Fruit fly (Drosophila melanogaster) whole organism, adult: Measurements from ENCODE around the gene m.

Experiments
- CG11617 ChIP-seq: fragments of 200-800 bp; sonication (Bioruptor generic); optimal IDR thresholded peaks from 2 replicates; lab custom pipeline; 2017; ENCODE audit warnings: mild to moderate bottlenecking, missing biosample characterization, missing genetic modification reagents, missing genetic modification characterization
- CG12768 ChIP-seq: fragments of 200-800 bp; sonication (Bioruptor generic); optimal IDR thresholded peaks from 2 replicates; lab custom pipeline; 2017; ENCODE audit warnings: missing biosample characterization, missing genetic modification characterization, mild to moderate bottlenecking, moderate library complexity, missing genetic modification reagents
- CG14711 ChIP-seq: fragments of 200-800 bp; sonication (Bioruptor generic); optimal IDR thresholded peaks from 2 replicates; lab custom pipeline; 2018; ENCODE audit warnings: missing biosample characterization, mild to moderate bottlenecking, missing genetic modification characterization, moderate library complexity
- CG1620 ChIP-seq: fragments of 200-800 bp; sonication (Bioruptor generic); optimal IDR thresholded peaks from 2 replicates; lab custom pipeline; 2016; ENCODE audit warnings: missing biosample characterization, missing genetic modification characterization
- CG33017 ChIP-seq: fragments of 200-800 bp; sonication (Bioruptor generic); optimal IDR thresholded peaks from 2 replicates; lab custom pipeline; 2018; ENCODE audit warnings: missing biosample characterization, mild to moderate bottlenecking, missing genetic modification characterization, moderate library complexity
- CG5204 ChIP-seq: fragments of 200-800 bp; sonication (Bioruptor generic); optimal IDR thresholded peaks from 2 replicates; lab custom pipeline; 2016; ENCODE audit warnings: missing biosample characterization, missing genetic modification characterization
- CG7045 ChIP-seq: fragments of 200-800 bp; sonication (Bioruptor generic); optimal IDR thresholded peaks from 2 replicates; lab custom pipeline; 2017; ENCODE audit warnings: missing biosample characterization, mild to moderate bottlenecking, missing genetic modification characterization
- CG7101 ChIP-seq: fragments of 200-800 bp; sonication (Bioruptor generic); optimal IDR thresholded peaks from 2 replicates; lab custom pipeline; 2018; ENCODE audit warnings: missing biosample characterization, mild to moderate bottlenecking, missing genetic modification characterization, moderate library complexity
- Clk ChIP-seq: fragments of 200-800 bp; sonication (Bioruptor generic); optimal IDR thresholded peaks from 2 replicates; lab custom pipeline; 2017; ENCODE audit warnings: missing biosample characterization, missing genetic modification characterization
- Crg-1 ChIP-seq: fragments of 200-800 bp; sonication (Bioruptor generic); optimal IDR thresholded peaks from 2 replicates; lab custom pipeline; 2016; ENCODE audit warnings: missing biosample characterization, missing genetic modification characterization
- Hr96 ChIP-seq: fragments of 200-800 bp; sonication (Bioruptor generic); optimal IDR thresholded peaks from 2 replicates; lab custom pipeline; 2016; ENCODE audit warnings: missing biosample characterization, missing genetic modification characterization
- Mnt ChIP-seq: fragments of 200-800 bp; sonication (Bioruptor generic); optimal IDR thresholded peaks from 2 replicates; lab custom pipeline; 2016; ENCODE audit warnings: missing biosample characterization, mild to moderate bottlenecking, missing genetic modification characterization
- bab1 ChIP-seq: fragments of 200-800 bp; sonication (Bioruptor generic); optimal IDR thresholded peaks from 3 replicates; lab custom pipeline; 2019; ENCODE audit warnings: missing biosample characterization, mild to moderate bottlenecking, missing genetic modification characterization, moderate library complexity
- cic ChIP-seq: fragments of 200-800 bp; sonication (Bioruptor generic); optimal IDR thresholded peaks from 2 replicates; lab custom pipeline; 2017; ENCODE audit warnings: missing biosample characterization, mild to moderate bottlenecking, missing genetic modification characterization, moderate library complexity
- cnc ChIP-seq, 2 experiments: fragments of >200 bp; optimal IDR thresholded peaks; 2 replicates each; lab custom pipeline; 2017
- kay ChIP-seq: fragments of 200-800 bp; sonication (Bioruptor generic); peaks from one replicate; lab custom pipeline; 2016; ENCODE audit warnings: missing biosample characterization, missing genetic modification characterization, borderline replicate concordance
- ovo ChIP-seq: fragments of 200-800 bp; sonication (Bioruptor generic); optimal IDR thresholded peaks from 2 replicates; lab custom pipeline; 2016; ENCODE audit warnings: missing biosample characterization, missing genetic modification characterization
- pad ChIP-seq: fragments of 200-800 bp; sonication (Bioruptor generic); optimal IDR thresholded peaks from 3 replicates; lab custom pipeline; 2017; ENCODE audit warnings: missing biosample characterization, missing genetic modification characterization, mild to moderate bottlenecking, moderate library complexity, missing genetic modification reagents
- tj ChIP-seq: fragments of 200-800 bp; sonication (Bioruptor generic); optimal IDR thresholded peaks from 3 replicates; lab custom pipeline; 2017; ENCODE audit warnings: missing biosample characterization, mild to moderate bottlenecking, missing genetic modification characterization, moderate library complexity
- toe ChIP-seq: fragments of 200-800 bp; sonication (Bioruptor generic); optimal IDR thresholded peaks from 2 replicates; lab custom pipeline; 2016; ENCODE audit warnings: missing biosample characterization, missing genetic modification characterization

The m gene

DNA sequence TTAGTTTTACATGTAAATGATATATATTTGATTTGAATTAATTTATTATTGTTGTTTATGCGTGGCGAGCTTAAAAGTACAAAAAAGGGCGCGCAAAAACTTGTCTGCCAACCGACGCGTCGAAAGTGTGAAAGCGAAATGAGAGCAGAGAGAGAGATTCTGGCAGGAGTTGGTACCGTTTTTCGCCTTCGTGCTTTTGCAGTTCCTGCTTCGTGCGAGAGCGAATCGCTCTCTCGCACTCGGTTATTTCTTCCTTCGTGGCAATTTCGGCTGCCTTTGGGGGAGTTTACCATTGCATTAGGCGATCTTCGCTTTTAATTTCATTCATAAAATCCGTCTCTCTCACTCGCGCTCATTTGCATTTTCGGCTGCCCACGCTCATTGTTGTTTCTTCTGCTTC, 25.1 kb upstream of the m start, which contains the start of gene inaF-D:
Gene inaF-D, minus strand, starts transcription at position 101 of the 400 bp plus-strand sequence.
- TF ChIP-seq Crg-1 (GFP tag; lab: Kevin White, UChicago) (no peak), CG33017 (tag; lab: Kevin White, UChicago) (no peak), CG1620 (GFP tag; lab: Kevin White, UChicago) (no peak), Clk (GFP tag; lab: Kevin White, UChicago) (no peak), CG7045 (GFP tag; lab: Kevin White, UChicago) (no peak), pad (no peak), CG11617 (no peak), CG7101 (no peak), CG5204 (GFP tag; lab: Kevin White, UChicago) (no peak), Hr96 (GFP tag; lab: Kevin White, UChicago) (no peak), ovo (GFP tag; lab: Kevin White, UChicago) (no peak), bab1 (GFP tag; lab: Kevin White, UChicago) (no peak), Mnt (no peak), toe (GFP tag; lab: Kevin White, UChicago) (no peak), kay (GFP tag; lab: Kevin White, UChicago) (no peak)

DNA sequence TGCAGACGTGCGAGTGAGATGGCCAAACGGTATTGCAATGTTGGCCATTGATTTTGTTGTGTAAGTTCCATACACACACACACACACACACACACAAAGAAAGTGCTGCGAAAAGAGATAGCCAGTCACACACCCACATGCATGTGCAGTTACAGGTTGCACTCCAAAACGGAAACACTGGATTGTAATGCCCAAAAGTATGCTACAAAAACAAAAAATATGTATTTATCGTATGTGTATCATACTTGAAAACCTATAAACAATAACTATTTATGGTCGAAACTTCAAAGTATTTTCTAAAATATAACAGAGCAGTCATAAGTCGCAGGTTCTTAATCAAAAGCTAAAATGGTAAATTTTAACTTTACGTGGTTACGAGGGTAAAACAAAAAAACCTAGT, 24.1 kb upstream of the m start:
- peak; percentile 3 for TF ChIP-seq tj (GFP tag; lab: Kevin White, UChicago)
- no peak for TF ChIP-seq bab1 (GFP tag; lab: Kevin White, UChicago)
- TF ChIP-seq Hr96 (GFP tag; lab: Kevin White, UChicago): peak; percentile 35
- TF ChIP-seq CG7101: peak; percentile 23
- TF ChIP-seq pad: peak; percentile 6
- peak; percentile 58 for TF ChIP-seq CG7045 (GFP tag; lab: Kevin White, UChicago)
- peak; percentile 57 for TF ChIP-seq CG5204 (GFP tag; lab: Kevin White, UChicago)
- TF ChIP-seq Mnt: no peak
- peak; percentile 16 for TF ChIP-seq CG11617
- TF ChIP-seq CG33017 (tag; lab: Kevin White, UChicago): no peak
- no peak for TF ChIP-seq kay (GFP tag; lab: Kevin White, UChicago)
- peak; percentile 38 for TF ChIP-seq CG12768

DNA sequence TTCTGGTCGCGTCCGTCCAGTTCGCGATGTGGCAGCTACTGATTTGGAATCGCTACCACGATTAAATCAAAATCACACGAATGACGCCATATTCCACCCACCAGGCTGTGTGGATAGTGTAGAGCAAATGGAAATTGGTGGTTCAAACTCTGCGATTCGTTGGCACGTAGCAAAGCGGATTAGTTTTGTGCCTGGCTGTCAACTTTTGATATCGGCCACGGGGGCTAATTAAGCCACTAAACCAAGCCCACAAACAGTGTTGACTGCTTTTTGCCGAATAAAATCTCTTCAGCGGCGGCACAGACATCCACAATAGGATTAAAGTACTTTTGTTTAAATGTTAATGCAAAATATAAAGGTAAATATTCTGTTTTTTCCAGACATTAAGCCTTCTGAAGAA, 22.4 kb upstream of the m start, which contains the start of gene inaF-C:
Gene inaF-C, minus strand, starts transcription at position 101 of the 400 bp plus-strand sequence.
- TF ChIP-seq CG1620 (GFP tag; lab: Kevin White, UChicago) (no peak), CG12768 (no peak), CG7101 (no peak), Mnt (no peak), CG5204 (GFP tag; lab: Kevin White, UChicago) (no peak), toe (GFP tag; lab: Kevin White, UChicago) (no peak), pad (no peak), CG11617 (no peak), CG7045 (GFP tag; lab: Kevin White, UChicago) (no peak), bab1 (GFP tag; lab: Kevin White, UChicago) (no peak), tj (GFP tag; lab: Kevin White, UChicago) (no peak), Clk (GFP tag; lab: Kevin White, UChicago) (no peak), cic (GFP tag; lab: Kevin White, UChicago) (no peak), Crg-1 (GFP tag; lab: Kevin White, UChicago) (no peak), kay (GFP tag; lab: Kevin White, UChicago) (no peak), cnc (optimal IDR thresholded peaks at IDR 0.05; lab: Kevin White, UChicago) (no peak)

DNA sequence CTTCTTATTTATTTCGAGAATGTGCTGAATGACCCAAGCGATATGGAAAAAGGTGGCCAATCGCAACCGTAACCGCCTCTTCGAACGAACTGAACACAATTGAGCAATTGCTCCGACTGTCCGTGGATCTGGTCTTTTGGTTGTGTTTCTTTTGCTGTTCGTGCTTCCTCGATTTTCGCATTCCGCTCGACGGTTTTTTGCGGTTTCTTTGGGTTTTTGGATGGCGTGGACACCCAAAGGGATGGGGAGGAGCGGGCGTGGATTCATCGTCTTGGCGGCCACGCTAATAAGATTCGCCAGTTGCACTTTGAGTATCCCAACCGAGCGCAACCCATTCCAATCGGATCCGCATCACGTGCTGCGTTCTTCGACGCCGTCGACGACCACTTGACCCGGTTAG, 21.4 kb upstream of the m start, which contains the start of gene inaF-B:
Gene inaF-B, minus strand, starts transcription at position 101 of the 400 bp plus-strand sequence.
- TF ChIP-seq CG11617: no peak
- no peak for TF ChIP-seq CG7101
- TF ChIP-seq Mnt: no peak
- no peak for TF ChIP-seq bab1 (GFP tag; lab: Kevin White, UChicago)
- TF ChIP-seq Hr96 (GFP tag; lab: Kevin White, UChicago): no peak
- no peak for TF ChIP-seq Crg-1 (GFP tag; lab: Kevin White, UChicago)
- no peak for TF ChIP-seq CG14711 (tag; lab: Kevin White, UChicago)
- no peak for TF ChIP-seq pad
- no peak for TF ChIP-seq toe (GFP tag; lab: Kevin White, UChicago)
- no peak for TF ChIP-seq Clk (GFP tag; lab: Kevin White, UChicago)
- no peak for TF ChIP-seq ovo (GFP tag; lab: Kevin White, UChicago)
- no peak for TF ChIP-seq CG12768
- TF ChIP-seq cnc (optimal IDR thresholded peaks at IDR 0.05; lab: Kevin White, UChicago): no peak
- TF ChIP-seq tj (GFP tag; lab: Kevin White, UChicago): no peak
- no peak for TF ChIP-seq CG7045 (GFP tag; lab: Kevin White, UChicago)
- no peak for TF ChIP-seq CG1620 (GFP tag; lab: Kevin White, UChicago)
- no peak for TF ChIP-seq kay (GFP tag; lab: Kevin White, UChicago)
- TF ChIP-seq cic (GFP tag; lab: Kevin White, UChicago): no peak
- TF ChIP-seq CG33017 (tag; lab: Kevin White, UChicago): no peak

DNA sequence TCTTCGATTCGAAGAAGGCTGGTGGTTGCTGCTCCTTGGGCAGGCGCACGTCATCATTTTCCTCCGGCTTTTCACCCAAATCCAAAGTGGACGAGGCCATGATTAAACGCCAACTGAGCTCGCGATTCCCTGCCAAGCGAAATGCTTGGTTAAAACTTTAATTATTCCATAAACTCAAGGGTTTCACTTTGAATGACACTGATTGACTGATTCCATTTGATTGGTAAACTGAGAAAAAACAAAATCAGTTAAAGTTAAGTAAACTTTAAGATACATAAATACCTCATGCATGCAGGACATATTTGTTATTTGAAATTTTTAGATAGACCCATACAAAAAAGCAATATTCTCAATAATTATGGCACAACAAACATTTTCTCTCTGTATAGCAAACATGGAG, 20.3 kb upstream of the m start, which contains the start of gene inaF-A:
Gene inaF-A, minus strand, starts transcription at position 101 of the 400 bp plus-strand sequence.
- TF ChIP-seq tj (GFP tag; lab: Kevin White, UChicago): no peak
- TF ChIP-seq CG7045 (GFP tag; lab: Kevin White, UChicago): no peak
- no peak for TF ChIP-seq CG7101
- TF ChIP-seq Hr96 (GFP tag; lab: Kevin White, UChicago): no peak
- no peak for TF ChIP-seq pad
- no peak for TF ChIP-seq Clk (GFP tag; lab: Kevin White, UChicago)
- no peak for TF ChIP-seq Crg-1 (GFP tag; lab: Kevin White, UChicago)
- no peak for TF ChIP-seq toe (GFP tag; lab: Kevin White, UChicago)
- TF ChIP-seq kay (GFP tag; lab: Kevin White, UChicago): no peak
- TF ChIP-seq CG12768: no peak
- TF ChIP-seq ovo (GFP tag; lab: Kevin White, UChicago): no peak
- no peak for TF ChIP-seq CG1620 (GFP tag; lab: Kevin White, UChicago)
- TF ChIP-seq Mnt: no peak
- no peak for TF ChIP-seq CG33017 (tag; lab: Kevin White, UChicago)
- TF ChIP-seq CG14711 (tag; lab: Kevin White, UChicago): no peak
- no peak for TF ChIP-seq bab1 (GFP tag; lab: Kevin White, UChicago)
- TF ChIP-seq cic (GFP tag; lab: Kevin White, UChicago): no peak
- TF ChIP-seq CG5204 (GFP tag; lab: Kevin White, UChicago): no peak
- no peak for TF ChIP-seq CG11617
